Fruit fly (Drosophila melanogaster) whole organism, adult: ENCODE measurements around the gene emei.

Experiments used
- CG11617 ChIP-seq: fragments of 200-800 bp; sonication (Bioruptor generic); optimal IDR thresholded peaks from 2 replicates; lab custom pipeline; 2017; ENCODE audit warnings: mild to moderate bottlenecking, missing biosample characterization, missing genetic modification reagents, missing genetic modification characterization
- CG12768 ChIP-seq: fragments of 200-800 bp; sonication (Bioruptor generic); optimal IDR thresholded peaks from 2 replicates; lab custom pipeline; 2017; ENCODE audit warnings: missing biosample characterization, missing genetic modification characterization, mild to moderate bottlenecking, moderate library complexity, missing genetic modification reagents
- CG14711 ChIP-seq: fragments of 200-800 bp; sonication (Bioruptor generic); optimal IDR thresholded peaks from 2 replicates; lab custom pipeline; 2018; ENCODE audit warnings: missing biosample characterization, mild to moderate bottlenecking, missing genetic modification characterization, moderate library complexity
- CG1620 ChIP-seq: fragments of 200-800 bp; sonication (Bioruptor generic); optimal IDR thresholded peaks from 2 replicates; lab custom pipeline; 2016; ENCODE audit warnings: missing biosample characterization, missing genetic modification characterization
- CG33017 ChIP-seq: fragments of 200-800 bp; sonication (Bioruptor generic); optimal IDR thresholded peaks from 2 replicates; lab custom pipeline; 2018; ENCODE audit warnings: missing biosample characterization, mild to moderate bottlenecking, missing genetic modification characterization, moderate library complexity
- CG5204 ChIP-seq: fragments of 200-800 bp; sonication (Bioruptor generic); optimal IDR thresholded peaks from 2 replicates; lab custom pipeline; 2016; ENCODE audit warnings: missing biosample characterization, missing genetic modification characterization
- CG7045 ChIP-seq: fragments of 200-800 bp; sonication (Bioruptor generic); optimal IDR thresholded peaks from 2 replicates; lab custom pipeline; 2017; ENCODE audit warnings: missing biosample characterization, mild to moderate bottlenecking, missing genetic modification characterization
- CG7101 ChIP-seq: fragments of 200-800 bp; sonication (Bioruptor generic); optimal IDR thresholded peaks from 2 replicates; lab custom pipeline; 2018; ENCODE audit warnings: missing biosample characterization, mild to moderate bottlenecking, missing genetic modification characterization, moderate library complexity
- Clk ChIP-seq: fragments of 200-800 bp; sonication (Bioruptor generic); optimal IDR thresholded peaks from 2 replicates; lab custom pipeline; 2017; ENCODE audit warnings: missing biosample characterization, missing genetic modification characterization
- Crg-1 ChIP-seq: fragments of 200-800 bp; sonication (Bioruptor generic); optimal IDR thresholded peaks from 2 replicates; lab custom pipeline; 2016; ENCODE audit warnings: missing biosample characterization, missing genetic modification characterization
- Hr96 ChIP-seq: fragments of 200-800 bp; sonication (Bioruptor generic); optimal IDR thresholded peaks from 2 replicates; lab custom pipeline; 2016; ENCODE audit warnings: missing biosample characterization, missing genetic modification characterization
- Mnt ChIP-seq: fragments of 200-800 bp; sonication (Bioruptor generic); optimal IDR thresholded peaks from 2 replicates; lab custom pipeline; 2016; ENCODE audit warnings: missing biosample characterization, mild to moderate bottlenecking, missing genetic modification characterization
- bab1 ChIP-seq: fragments of 200-800 bp; sonication (Bioruptor generic); optimal IDR thresholded peaks from 3 replicates; lab custom pipeline; 2019; ENCODE audit warnings: missing biosample characterization, mild to moderate bottlenecking, missing genetic modification characterization, moderate library complexity
- cic ChIP-seq: fragments of 200-800 bp; sonication (Bioruptor generic); optimal IDR thresholded peaks from 2 replicates; lab custom pipeline; 2017; ENCODE audit warnings: missing biosample characterization, mild to moderate bottlenecking, missing genetic modification characterization, moderate library complexity
- cnc ChIP-seq, 2 experiments: fragments of >200 bp; optimal IDR thresholded peaks; 2 replicates each; lab custom pipeline; 2017
- kay ChIP-seq: fragments of 200-800 bp; sonication (Bioruptor generic); peaks from one replicate; lab custom pipeline; 2016; ENCODE audit warnings: missing biosample characterization, missing genetic modification characterization, borderline replicate concordance
- ovo ChIP-seq: fragments of 200-800 bp; sonication (Bioruptor generic); optimal IDR thresholded peaks from 2 replicates; lab custom pipeline; 2016; ENCODE audit warnings: missing biosample characterization, missing genetic modification characterization
- pad ChIP-seq: fragments of 200-800 bp; sonication (Bioruptor generic); optimal IDR thresholded peaks from 3 replicates; lab custom pipeline; 2017; ENCODE audit warnings: missing biosample characterization, missing genetic modification characterization, mild to moderate bottlenecking, moderate library complexity, missing genetic modification reagents
- tj ChIP-seq: fragments of 200-800 bp; sonication (Bioruptor generic); optimal IDR thresholded peaks from 3 replicates; lab custom pipeline; 2017; ENCODE audit warnings: missing biosample characterization, mild to moderate bottlenecking, missing genetic modification characterization, moderate library complexity
- toe ChIP-seq: fragments of 200-800 bp; sonication (Bioruptor generic); optimal IDR thresholded peaks from 2 replicates; lab custom pipeline; 2016; ENCODE audit warnings: missing biosample characterization, missing genetic modification characterization

The emei gene

dm6 chr3L:11147675-11148074 lies 38.2 kb downstream of the emei start:
- no peak for TF ChIP-seq Crg-1 (GFP tag; lab: Kevin White, UChicago)
- no peak for TF ChIP-seq CG5204 (GFP tag; lab: Kevin White, UChicago)
- no peak for TF ChIP-seq tj (GFP tag; lab: Kevin White, UChicago)
- TF ChIP-seq pad: no peak
- TF ChIP-seq Hr96 (GFP tag; lab: Kevin White, UChicago): no peak
- no peak for TF ChIP-seq CG7045 (GFP tag; lab: Kevin White, UChicago)
- TF ChIP-seq Mnt: no peak
- TF ChIP-seq cnc (optimal IDR thresholded peaks at IDR 0.05; lab: Kevin White, UChicago): no peak
- no peak for TF ChIP-seq CG1620 (GFP tag; lab: Kevin White, UChicago)
- TF ChIP-seq CG12768 (GFP tag; lab: Kevin White, UChicago): no peak
- TF ChIP-seq CG33017 (tag; lab: Kevin White, UChicago): no peak
- TF ChIP-seq CG14711: no peak
- no peak for TF ChIP-seq cic (GFP tag; lab: Kevin White, UChicago)
- no peak for TF ChIP-seq Clk (GFP tag; lab: Kevin White, UChicago)
- no peak for TF ChIP-seq kay (GFP tag; lab: Kevin White, UChicago)
- TF ChIP-seq CG7101 (tag; lab: Kevin White, UChicago): no peak

- TF ChIP-seq toe (GFP tag; lab: Kevin White, UChicago) (no peak), Crg-1 (GFP tag; lab: Kevin White, UChicago) (no peak), CG12768 (GFP tag; lab: Kevin White, UChicago) (no peak), cic (GFP tag; lab: Kevin White, UChicago) (no peak), bab1 (GFP tag; lab: Kevin White, UChicago) (no peak), Clk (GFP tag; lab: Kevin White, UChicago) (no peak), CG1620 (GFP tag; lab: Kevin White, UChicago) (no peak), tj (GFP tag; lab: Kevin White, UChicago) (no peak), ovo (GFP tag; lab: Kevin White, UChicago) (no peak), pad (no peak), CG5204 (GFP tag; lab: Kevin White, UChicago) (no peak), CG11617 (GFP tag; lab: Kevin White, UChicago) (no peak)
Measured at dm6 chr3L:11148478-11149251, 39.2 kb downstream of the emei start.

DNA sequence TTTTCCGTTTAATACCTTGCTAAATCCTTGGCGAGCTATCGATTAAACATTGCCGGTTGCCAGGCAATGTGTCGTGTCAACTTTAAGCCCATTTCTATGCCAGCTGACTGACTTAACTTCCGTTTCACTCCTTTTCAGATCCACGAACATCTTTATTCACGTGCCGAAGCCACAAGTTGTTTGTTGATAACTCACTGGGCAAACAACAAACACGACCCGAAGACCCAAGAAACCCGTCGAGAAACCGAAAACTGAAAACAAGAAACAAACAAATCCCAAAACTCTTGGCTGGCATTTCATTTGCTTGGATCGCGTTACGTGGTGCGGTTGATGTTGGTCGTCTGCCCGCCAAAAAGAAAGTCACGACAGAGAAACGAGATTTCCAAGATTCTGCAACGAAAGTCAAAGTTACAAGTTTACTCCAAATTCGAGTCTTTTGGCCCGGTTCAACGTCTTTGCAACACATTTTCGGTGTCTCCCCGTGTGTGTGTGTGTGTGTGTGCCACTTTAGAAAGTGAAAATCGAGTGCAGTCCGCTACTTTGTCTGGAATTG lies 41.3 kb downstream of the emei start, which contains the start of gene CG6216:
Gene CG6216 (minus strand): TSS at position 51 of the 553 bp plus-strand sequence.
- TF ChIP-seq CG33017 (tag; lab: Kevin White, UChicago) (no peak), tj (GFP tag; lab: Kevin White, UChicago) (no peak), CG11617 (GFP tag; lab: Kevin White, UChicago) (no peak), cic (GFP tag; lab: Kevin White, UChicago) (no peak), Hr96 (GFP tag; lab: Kevin White, UChicago) (no peak), Clk (GFP tag; lab: Kevin White, UChicago) (no peak), cnc (optimal IDR thresholded peaks at IDR 0.05; lab: Kevin White, UChicago) (no peak), ovo (GFP tag; lab: Kevin White, UChicago) (no peak), CG1620 (GFP tag; lab: Kevin White, UChicago) (no peak), CG14711 (no peak), CG5204 (GFP tag; lab: Kevin White, UChicago) (no peak), toe (GFP tag; lab: Kevin White, UChicago) (no peak), bab1 (GFP tag; lab: Kevin White, UChicago) (no peak), CG7101 (tag; lab: Kevin White, UChicago) (no peak), CG7045 (GFP tag; lab: Kevin White, UChicago) (no peak), CG12768 (GFP tag; lab: Kevin White, UChicago) (no peak), Mnt (no peak), Crg-1 (GFP tag; lab: Kevin White, UChicago) (no peak), kay (GFP tag; lab: Kevin White, UChicago) (no peak), pad (no peak)

DNA sequence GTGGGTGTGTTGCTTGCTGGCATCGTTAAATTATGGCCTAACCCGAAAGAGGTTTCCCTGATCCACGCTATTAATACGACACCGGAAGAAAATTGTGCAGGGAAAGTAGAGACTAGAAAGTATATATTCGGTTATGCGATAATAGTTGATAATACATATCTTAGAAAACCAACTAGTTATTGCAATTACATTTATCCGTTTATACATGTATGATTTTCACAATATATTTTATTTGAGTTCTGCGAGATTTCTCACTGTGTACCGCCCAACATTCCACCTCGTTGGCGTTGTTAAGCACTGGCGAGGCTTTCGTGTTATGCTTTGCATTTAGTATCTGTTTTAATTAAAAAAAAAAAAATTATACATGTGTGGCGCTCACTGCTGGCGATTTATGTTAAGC lies 45.9 kb downstream of the emei start:
- no peak for TF ChIP-seq kay (GFP tag; lab: Kevin White, UChicago)
- no peak for TF ChIP-seq Mnt
- no peak for TF ChIP-seq tj (GFP tag; lab: Kevin White, UChicago)
- no peak for TF ChIP-seq CG12768 (GFP tag; lab: Kevin White, UChicago)
- TF ChIP-seq ovo (GFP tag; lab: Kevin White, UChicago): no peak
- no peak for TF ChIP-seq CG11617 (GFP tag; lab: Kevin White, UChicago)
- TF ChIP-seq Crg-1 (GFP tag; lab: Kevin White, UChicago): no peak
- no peak for TF ChIP-seq cic (GFP tag; lab: Kevin White, UChicago)
- TF ChIP-seq CG33017 (tag; lab: Kevin White, UChicago): no peak
- no peak for TF ChIP-seq CG5204 (GFP tag; lab: Kevin White, UChicago)
